Fruit fly (Drosophila melanogaster): Measurements from ENCODE around the gene CG7099.

CG7099 gene

DNA sequence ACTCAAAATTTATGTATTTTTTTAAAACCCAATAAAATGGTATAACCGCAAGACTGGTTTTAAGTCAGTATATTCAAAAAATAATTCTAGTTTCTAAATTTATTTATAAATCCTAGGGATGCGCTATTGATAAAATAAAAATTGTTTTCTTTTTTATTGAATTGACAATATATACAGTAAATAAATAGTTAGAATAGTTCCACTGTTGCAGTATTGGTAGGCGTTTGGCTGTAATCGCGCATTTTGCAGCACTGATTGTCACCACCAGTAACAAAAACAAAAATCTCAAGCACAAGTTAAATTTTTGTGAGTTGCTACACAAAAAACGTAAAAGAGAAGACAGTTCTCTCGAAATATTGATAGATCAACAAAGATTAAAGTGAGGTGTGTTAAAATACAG lies 18.4 kb upstream of the CG7099 start, which contains the start of gene CG31855 (continued):
- peak; percentile 79 for TF ChIP-seq CG13624 (GFP tag; optimal IDR thresholded peaks at IDR 0.05)
- TF ChIP-seq CG14014 (GFP tag; IDR thresholded peaks at IDR 0.05): peak; percentile 86
- no peak for TF ChIP-seq Dfd (GFP tag; optimal IDR thresholded peaks at IDR 0.05)
- TF ChIP-seq slp2 (GFP tag; optimal IDR thresholded peaks at IDR 0.05): peak; percentile 39
- TF ChIP-seq CG9932 (GFP tag; IDR thresholded peaks at IDR 0.05): peak; percentile 95
- no peak for TF ChIP-seq aop (GFP tag; IDR thresholded peaks at IDR 0.05)
- TF ChIP-seq dimm (GFP tag; IDR thresholded peaks at IDR 0.05): 0 out of 2 replicates have a peak, but pooled peaks have one; percentile 53
- TF ChIP-seq twi (tag; optimal IDR thresholded peaks at IDR 0.05): peak; percentile 36
- TF ChIP-seq CG7271 (tag; optimal IDR thresholded peaks at IDR 0.05): peak; percentile 33
- TF ChIP-seq lbe (GFP tag; optimal IDR thresholded peaks at IDR 0.05): peak; percentile 81
- TF ChIP-seq sd (tag; optimal IDR thresholded peaks at IDR 0.05): peak; percentile 53
- peak; percentile 94 for TF ChIP-seq NFAT (GFP tag; IDR thresholded peaks at IDR 0.05)
- TF ChIP-seq CG4617 (GFP tag; optimal IDR thresholded peaks at IDR 0.05; ENCODE audit: borderline replicate concordance): peak; percentile 90
- peak; percentile 28 for TF ChIP-seq Hey (tag; optimal IDR thresholded peaks at IDR 0.05)
- TF ChIP-seq CG17568 (GFP tag; optimal IDR thresholded peaks at IDR 0.05): no peak
- TF ChIP-seq zen (tag; optimal IDR thresholded peaks at IDR 0.05): peak; percentile 26
- TF ChIP-seq chif (GFP tag; optimal IDR thresholded peaks at IDR 0.05): peak; percentile 66 to 73
- peak; percentile 63 for TF ChIP-seq nerfin-1 (tag; optimal IDR thresholded peaks at IDR 0.05)
- peak; percentile 72; the same call in 2 of the 3 replicates for TF ChIP-seq so (GFP tag; IDR thresholded peaks at IDR 0.05)
- peak; percentile 47 for TF ChIP-seq cato (GFP tag; optimal IDR thresholded peaks at IDR 0.05; ENCODE audit: borderline replicate concordance)
- TF ChIP-seq Hr78 (GFP tag; optimal IDR thresholded peaks at IDR 0.05): no peak
- TF ChIP-seq luna (GFP tag; optimal IDR thresholded peaks at IDR 0.05): peak; percentile 16
- TF ChIP-seq phol (tag; optimal IDR thresholded peaks at IDR 0.05): peak; percentile 70
- TF ChIP-seq CTCF (GFP tag; optimal IDR thresholded peaks at IDR 0.05): no peak
- no peak for TF ChIP-seq Opbp (GFP tag; IDR thresholded peaks at IDR 0.05; ENCODE audit: partially characterized antibody)
- peak; percentile 95 for TF ChIP-seq row (GFP tag; IDR thresholded peaks at IDR 0.05)
- peak; percentile 89 for TF ChIP-seq ken (GFP tag; IDR thresholded peaks at IDR 0.05)
- no peak for TF ChIP-seq yki (optimal IDR thresholded peaks at IDR 0.05)
- TF ChIP-seq CG11695 (GFP tag; IDR thresholded peaks at IDR 0.05): peak; percentile 70
- no peak for TF ChIP-seq CG8478 (optimal IDR thresholded peaks at IDR 0.05)
- TF ChIP-seq CG8089 (GFP tag; optimal IDR thresholded peaks at IDR 0.05): peak; percentile 43
- TF ChIP-seq zfh2 (GFP tag; optimal IDR thresholded peaks at IDR 0.05): peak; percentile 80
- TF ChIP-seq shn (GFP tag; optimal IDR thresholded peaks at IDR 0.05): peak; percentile 50
- peak in 1 of 2 experiments; percentile 55 for TF ChIP-seq insv (GFP tag; optimal IDR thresholded peaks at IDR 0.05)
- no peak for TF ChIP-seq Scr (GFP tag; IDR thresholded peaks at IDR 0.05; ENCODE audit: partially characterized antibody)
- TF ChIP-seq Abd-B (GFP tag; optimal IDR thresholded peaks at IDR 0.05): peak; percentile 30
- peak; percentile 88 for TF ChIP-seq tin (GFP tag; optimal IDR thresholded peaks at IDR 0.05)
- peak; percentile 74 for TF ChIP-seq HLH54F (GFP tag; optimal IDR thresholded peaks at IDR 0.05)
- peak; percentile 69 for TF ChIP-seq CG12219 (GFP tag; optimal IDR thresholded peaks at IDR 0.05)
- TF ChIP-seq CG15601 (tag; optimal IDR thresholded peaks at IDR 0.05): peak; percentile 73
- TF ChIP-seq p53 (GFP tag; optimal IDR thresholded peaks at IDR 0.05): no peak
- TF ChIP-seq CG12769 (tag; optimal IDR thresholded peaks at IDR 0.05): no peak
- TF ChIP-seq CG16815 (GFP tag; optimal IDR thresholded peaks at IDR 0.05): peak; percentile 63
- peak; percentile 81 for TF ChIP-seq CG1647 (GFP tag; optimal IDR thresholded peaks at IDR 0.05)
- peak; percentile 72 for TF ChIP-seq CG8290 (GFP tag; optimal IDR thresholded peaks at IDR 0.05)
- TF ChIP-seq CG8290 (tag; optimal IDR thresholded peaks at IDR 0.05): no peak
- TF ChIP-seq CG8765 (GFP tag; IDR thresholded peaks at IDR 0.05): no peak; the same call in 1 of the 2 replicates
- TF ChIP-seq gce (GFP tag; IDR thresholded peaks at IDR 0.05): peak; percentile 35; the same call in 1 of the 3 replicates
- no peak; the same call in 2 of the 3 replicates for TF ChIP-seq CG34224 (GFP tag; IDR thresholded peaks at IDR 0.05; ENCODE audit: partially characterized antibody)
- peak; percentile 38 for TF ChIP-seq Nf-YB (GFP tag; optimal IDR thresholded peaks at IDR 0.05)
- peak; percentile 71 to 79 for TF ChIP-seq Pdp1 (GFP tag; optimal IDR thresholded peaks at IDR 0.05)

Measured in whole organism, embryonic.